Fruit fly (Drosophila melanogaster) Kc167 (cell line): ENCODE results near the gene CG10211.

Experiments
- h ChIP-seq: fragments of >200 bp; optimal IDR thresholded peaks from 3 replicates; lab custom pipeline; 2018; ENCODE audit warnings: missing external identifiers
- ttk ChIP-seq: sonication (Bioruptor generic); optimal IDR thresholded peaks from 2 replicates; lab custom pipeline; 2017; ENCODE audit warnings: missing external identifiers

- no peak for TF ChIP-seq ttk
- TF ChIP-seq h (lab: Kevin White, UChicago) = no peak
Observed at dm6 chr2L:18477455-18477854, 39.8 kb upstream of the CG10211 start.
